Fruit fly (Drosophila melanogaster): ENCODE data around the gene CG3632.

CG3632 gene

DNA sequence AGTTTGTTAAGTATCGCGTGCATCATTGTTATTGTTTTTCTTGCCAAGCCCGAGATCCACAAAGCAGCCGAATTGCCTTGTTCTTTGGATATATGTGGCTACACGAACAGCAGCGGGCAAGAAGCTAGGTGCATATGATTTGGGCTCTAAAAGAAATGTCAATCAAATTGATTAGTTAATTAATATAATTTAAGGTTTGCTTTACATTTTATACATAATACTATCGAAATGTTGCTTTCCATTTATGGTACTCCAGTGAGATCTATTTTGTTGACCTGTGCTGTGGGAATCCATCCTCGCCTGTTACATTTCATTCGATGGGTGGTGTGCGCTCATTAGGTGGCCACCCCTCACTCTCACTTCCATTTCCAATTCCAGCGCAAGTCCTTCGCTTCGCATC is 33.1 kb upstream of the CG3632 start (continued):
- TF ChIP-seq Hr38 (GFP tag; optimal IDR thresholded peaks at IDR 0.05) (no peak), salr (GFP tag; optimal IDR thresholded peaks at IDR 0.05) (peak in 1 of 2 experiments; percentile 6), CG31627 (GFP tag; optimal IDR thresholded peaks at IDR 0.05) (peak; percentile 53), Lpt (GFP tag; optimal IDR thresholded peaks at IDR 0.05) (no peak), Eip93F (GFP tag; optimal IDR thresholded peaks at IDR 0.05) (peak; percentile 9), CG10669 (GFP tag; optimal IDR thresholded peaks at IDR 0.05) (peak; percentile 65), CG11902 (GFP tag; optimal IDR thresholded peaks at IDR 0.05) (peak; percentile 38), CG16779 (tag; optimal IDR thresholded peaks at IDR 0.05) (no peak), Hr39 (GFP tag; optimal IDR thresholded peaks at IDR 0.05) (peak; percentile 53), CG6808 (GFP tag; optimal IDR thresholded peaks at IDR 0.05) (peak; percentile 60), Sox14 (GFP tag; optimal IDR thresholded peaks at IDR 0.05) (peak; percentile 28), CG15336 (GFP tag; IDR thresholded peaks at IDR 0.05) (peak; percentile 66), achi (GFP tag; optimal IDR thresholded peaks at IDR 0.05) (peak; percentile 60), Ets21C (GFP tag; optimal IDR thresholded peaks at IDR 0.05) (peak; percentile 18), CG10631 (GFP tag; optimal IDR thresholded peaks at IDR 0.05) (peak; percentile 50), acj6 (GFP tag; optimal IDR thresholded peaks at IDR 0.05) (peak; percentile 60)

DNA sequence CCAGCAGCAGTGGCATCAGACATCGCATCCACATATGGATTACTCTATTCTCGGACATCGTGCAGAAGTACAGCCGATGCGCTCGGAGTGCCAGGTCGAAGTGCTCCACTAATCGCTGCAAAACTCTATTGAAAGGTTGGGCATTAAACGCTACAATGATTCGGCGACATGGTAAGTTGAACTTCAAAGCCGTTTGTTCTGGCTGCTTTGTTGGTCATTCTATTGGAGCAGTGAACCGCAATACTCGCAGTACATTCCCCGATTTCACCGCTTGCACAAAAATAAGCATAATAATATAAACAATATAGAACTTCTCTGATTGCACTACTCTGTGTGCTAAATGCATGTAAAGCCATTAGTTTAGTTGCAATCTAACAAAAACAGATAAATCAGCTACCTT is 30.0 kb upstream of the CG3632 start, which contains the start of gene CG12507:
Gene CG12507 (minus strand): TSS at position 101 of the 400 bp plus-strand sequence.
- TF ChIP-seq vri (GFP tag; optimal IDR thresholded peaks at IDR 0.05) = no peak
- TF ChIP-seq Blimp-1 (GFP tag; optimal IDR thresholded peaks at IDR 0.05) = no peak
- no peak for TF ChIP-seq Hr4 (GFP tag; optimal IDR thresholded peaks at IDR 0.05)
- TF ChIP-seq CG8119 (GFP tag; IDR thresholded peaks at IDR 0.05) = no peak

DNA sequence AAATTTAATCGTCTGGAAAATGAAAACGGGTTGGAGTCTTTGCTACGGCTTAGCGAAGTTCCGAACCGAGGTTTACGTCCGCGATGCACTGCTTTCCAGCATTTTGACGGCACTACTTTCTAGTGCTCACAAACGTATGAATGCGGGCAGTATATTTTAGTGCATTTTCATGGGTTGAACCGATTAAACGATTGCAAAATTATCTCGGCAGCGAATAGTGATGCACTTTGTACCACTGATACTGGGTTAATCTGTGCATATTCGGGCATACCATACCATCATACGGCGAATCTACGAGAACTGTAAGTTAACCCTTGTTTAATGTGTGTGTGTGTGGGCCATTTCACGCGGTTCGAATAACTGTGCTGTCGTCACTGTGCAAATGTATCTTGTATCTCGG is 25.7 kb upstream of the CG3632 start, which contains the start of gene Mfe2:
Gene Mfe2 (plus strand): TSS at position 157 of the 400 bp plus-strand sequence.
- TF ChIP-seq Lpt (GFP tag; optimal IDR thresholded peaks at IDR 0.05) = no peak
- no peak for TF ChIP-seq Hr4 (GFP tag; optimal IDR thresholded peaks at IDR 0.05)
- no peak for TF ChIP-seq fkh (GFP tag; optimal IDR thresholded peaks at IDR 0.05)
- no peak for TF ChIP-seq CG16779 (tag; optimal IDR thresholded peaks at IDR 0.05)
- no peak for TF ChIP-seq fd59A (GFP tag; optimal IDR thresholded peaks at IDR 0.05)
- no peak for TF ChIP-seq CG6792 (GFP tag; optimal IDR thresholded peaks at IDR 0.05)
- no peak for TF ChIP-seq dac (GFP tag; optimal IDR thresholded peaks at IDR 0.05)
- TF ChIP-seq acj6 (GFP tag; optimal IDR thresholded peaks at IDR 0.05) = no peak
- TF ChIP-seq CG6163 (GFP tag; IDR thresholded peaks at IDR 0.05) = peak; percentile 21; the same call in 1 of the 3 replicates
- TF ChIP-seq topi (GFP tag; optimal IDR thresholded peaks at IDR 0.05) = peak; percentile 52
- peak; percentile 20 for TF ChIP-seq CG3032 (tag; optimal IDR thresholded peaks at IDR 0.05)
- TF ChIP-seq pdm3 (GFP tag; optimal IDR thresholded peaks at IDR 0.05) = no peak
- TF ChIP-seq CG34406 (GFP tag; optimal IDR thresholded peaks at IDR 0.05) = no peak
- peak; percentile 28 for TF ChIP-seq CG10631 (GFP tag; optimal IDR thresholded peaks at IDR 0.05)
- no peak for TF ChIP-seq salr (GFP tag; optimal IDR thresholded peaks at IDR 0.05)
- TF ChIP-seq Met (GFP tag; optimal IDR thresholded peaks at IDR 0.05) = peak; percentile 6
- peak; percentile 47 for TF ChIP-seq CG31627 (GFP tag; optimal IDR thresholded peaks at IDR 0.05)
- peak; percentile 89 for TF ChIP-seq svp (GFP tag)
- no peak for TF ChIP-seq CG8319 (GFP tag; optimal IDR thresholded peaks at IDR 0.05)
- TF ChIP-seq Hr38 (GFP tag; optimal IDR thresholded peaks at IDR 0.05) = no peak
- TF ChIP-seq CG1621 (tag; optimal IDR thresholded peaks at IDR 0.05) = peak; percentile 62
- no peak for TF ChIP-seq CG32006 (GFP tag; optimal IDR thresholded peaks at IDR 0.05)
- peak; percentile 40 for TF ChIP-seq CG7368 (GFP tag; optimal IDR thresholded peaks at IDR 0.05)
- TF ChIP-seq dsx (GFP tag; optimal IDR thresholded peaks at IDR 0.05; ENCODE audit: poor library complexity, severe bottlenecking) = peak; percentile 42
- TF ChIP-seq achi (GFP tag; optimal IDR thresholded peaks at IDR 0.05) = no peak
- TF ChIP-seq vri (GFP tag; optimal IDR thresholded peaks at IDR 0.05) = peak; percentile 37
- peak; percentile 52 for TF ChIP-seq CG6808 (GFP tag; optimal IDR thresholded peaks at IDR 0.05)
- no peak for TF ChIP-seq CG11762 (GFP tag; optimal IDR thresholded peaks at IDR 0.05; ENCODE audit: insufficient read depth)
- peak; percentile 13 for TF ChIP-seq fd85E (GFP tag; optimal IDR thresholded peaks at IDR 0.05)
- peak; percentile 24 for TF ChIP-seq Ets96B (tag; optimal IDR thresholded peaks at IDR 0.05)
- TF ChIP-seq lz (GFP tag; optimal IDR thresholded peaks at IDR 0.05) = peak; percentile 12
- TF ChIP-seq Hr39 (GFP tag; optimal IDR thresholded peaks at IDR 0.05) = peak; percentile 45
- TF ChIP-seq Eip93F (GFP tag; optimal IDR thresholded peaks at IDR 0.05) = no peak
- peak; percentile 76 for TF ChIP-seq CG9139 (GFP tag; optimal IDR thresholded peaks at IDR 0.05)
- peak; percentile 49 for TF ChIP-seq CG6854 (GFP tag; optimal IDR thresholded peaks at IDR 0.05)
- no peak for TF ChIP-seq CG4318 (GFP tag; optimal IDR thresholded peaks at IDR 0.05)
- no peak for TF ChIP-seq CG8632 (GFP tag; optimal IDR thresholded peaks at IDR 0.05)
- TF ChIP-seq CG3919 (GFP tag; optimal IDR thresholded peaks at IDR 0.05) = peak; percentile 46
- no peak for TF ChIP-seq Sox15 (GFP tag; optimal IDR thresholded peaks at IDR 0.05)
- TF ChIP-seq Eip78C (GFP tag) = peak; percentile 70

Measured in whole organism, prepupa.